Fruit fly (Drosophila melanogaster) whole organism, embryonic: ENCODE results near the gene CG43093.
A peak's percentile ranks its signal among the peaks of the same experiment; 100 is the strongest.

ENCODE experiments used
- Atf-2 ChIP-seq: fragments of 200-800 bp; sonication (Bioruptor generic); optimal IDR thresholded peaks from 2 replicates; lab custom pipeline; 2016; ENCODE audit warnings: missing biosample characterization, missing genetic modification characterization
- Atf3 ChIP-seq: fragments of 200-800 bp; sonication (Bioruptor generic); optimal IDR thresholded peaks from 3 replicates; lab custom pipeline; 2016; ENCODE audit warnings: missing biosample characterization, missing genetic modification characterization
- CG10274 ChIP-seq: fragments of 200-800 bp; sonication (Bioruptor generic); optimal IDR thresholded peaks from 3 replicates; lab custom pipeline; 2017; ENCODE audit warnings: missing biosample characterization, mild to moderate bottlenecking, missing genetic modification characterization
- CG10979 ChIP-seq: fragments of 200-800 bp; sonication (Bioruptor generic); optimal IDR thresholded peaks from 2 replicates; lab custom pipeline; 2018; ENCODE audit warnings: missing biosample characterization, mild to moderate bottlenecking, missing genetic modification characterization, moderate library complexity
- CG1233 ChIP-seq: fragments of 200-800 bp; sonication (Bioruptor generic); optimal IDR thresholded peaks from 4 replicates; lab custom pipeline; 2018; ENCODE audit warnings: missing biosample characterization, mild to moderate bottlenecking, missing genetic modification characterization
- CG13296 ChIP-seq: fragments of 200-800 bp; sonication (Bioruptor generic); optimal IDR thresholded peaks from 3 replicates; lab custom pipeline; 2018; ENCODE audit warnings: missing biosample characterization, mild to moderate bottlenecking, missing genetic modification characterization
- CG14860 ChIP-seq: fragments of 200-800 bp; sonication (Bioruptor generic); IDR thresholded peaks from 3 replicates; pipeline ENCODE4 v1.3.6; 2022; ENCODE audit warnings: missing biosample characterization, missing genetic modification characterization; ENCODE audit not compliant: partially characterized antibody
- CG14965 ChIP-seq: fragments of 200-800 bp; sonication (Bioruptor generic); optimal IDR thresholded peaks from 2 replicates; lab custom pipeline; 2016; ENCODE audit warnings: missing biosample characterization, missing genetic modification characterization, borderline replicate concordance
- CG17361 ChIP-seq: fragments of 200-800 bp; sonication (Bioruptor generic); IDR thresholded peaks from 3 replicates; pipeline ENCODE4 v1.3.6; 2022; ENCODE audit warnings: missing biosample characterization, missing genetic modification characterization
- CG18619 ChIP-seq: fragments of 200-800 bp; sonication (Bioruptor generic); optimal IDR thresholded peaks from 3 replicates; lab custom pipeline; 2017; ENCODE audit warnings: missing biosample characterization, mild to moderate bottlenecking, missing genetic modification characterization
- CG2889 ChIP-seq: fragments of 200-800 bp; sonication (Bioruptor generic); IDR thresholded peaks from 3 replicates; pipeline ENCODE4 v1.3.6; 2022; ENCODE audit warnings: missing biosample characterization, missing genetic modification characterization
- CG31224 ChIP-seq: fragments of 200-800 bp; sonication (Bioruptor generic); IDR thresholded peaks from 2 replicates; pipeline ENCODE4 v1.3.6; 2022; ENCODE audit warnings: missing biosample characterization, missing genetic modification characterization
- CG34376 ChIP-seq: fragments of 200-800 bp; sonication (Bioruptor generic); optimal IDR thresholded peaks from 2 replicates; lab custom pipeline; 2018; ENCODE audit warnings: missing biosample characterization, mild to moderate bottlenecking, missing genetic modification characterization
- CG6813 ChIP-seq: fragments of 200-800 bp; sonication (Bioruptor generic); optimal IDR thresholded peaks from 2 replicates; lab custom pipeline; 2017; ENCODE audit warnings: missing biosample characterization, missing genetic modification characterization, mild to moderate bottlenecking, moderate library complexity, missing genetic modification reagents
- CG7987 ChIP-seq: fragments of 200-800 bp; sonication (Bioruptor generic); optimal IDR thresholded peaks from 2 replicates; lab custom pipeline; 2018; ENCODE audit warnings: missing biosample characterization, mild to moderate bottlenecking, missing genetic modification characterization, moderate library complexity
- CG8281 ChIP-seq: fragments of 200-800 bp; sonication (Bioruptor generic); optimal IDR thresholded peaks from 2 replicates; lab custom pipeline; 2018; ENCODE audit warnings: missing biosample characterization, mild to moderate bottlenecking, missing genetic modification characterization, moderate library complexity
- Dip3 ChIP-seq: fragments of 200-800 bp; sonication (Bioruptor generic); optimal IDR thresholded peaks from 3 replicates; lab custom pipeline; 2016; ENCODE audit warnings: missing biosample characterization, missing genetic modification characterization
- Ets65A ChIP-seq: fragments of 200-800 bp; sonication (Bioruptor generic); peaks from one replicate; lab custom pipeline; 2016; ENCODE audit warnings: missing biosample characterization, missing genetic modification characterization
- Ets97D ChIP-seq: fragments of 200-800 bp; sonication (Bioruptor generic); optimal IDR thresholded peaks from 3 replicates; lab custom pipeline; 2016; ENCODE audit warnings: missing biosample characterization, missing genetic modification characterization
- Fer1 ChIP-seq: fragments of 200-800 bp; sonication (Bioruptor generic); optimal IDR thresholded peaks from 2 replicates; lab custom pipeline; 2017; ENCODE audit warnings: missing biosample characterization, mild to moderate bottlenecking, missing genetic modification characterization
- HLHmδ ChIP-seq: fragments of 200-800 bp; sonication (Bioruptor generic); optimal IDR thresholded peaks from 2 replicates; lab custom pipeline; 2018; ENCODE audit warnings: missing biosample characterization, mild to moderate bottlenecking, missing genetic modification characterization, moderate library complexity
- MTF-1 ChIP-seq: fragments of 200-800 bp; sonication (Bioruptor generic); optimal IDR thresholded peaks from 2 replicates; lab custom pipeline; 2018; ENCODE audit warnings: missing biosample characterization, mild to moderate bottlenecking, missing genetic modification characterization, borderline replicate concordance
- Pdp1 ChIP-seq, 2 experiments: fragments of 200-800 bp; sonication (Bioruptor generic); optimal IDR thresholded peaks; 3 replicates each; lab custom pipeline; 2016; ENCODE audit warnings: missing biosample characterization in 2 of 2, missing genetic modification characterization in 2 of 2, mild to moderate bottlenecking in 1 of 2, moderate library complexity in 1 of 2
- chinmo ChIP-seq: fragments of 200-800 bp; sonication (Bioruptor generic); IDR thresholded peaks from 4 replicates; pipeline ENCODE4 v1.3.6; 2022; ENCODE audit warnings: missing biosample characterization, missing genetic modification characterization; ENCODE audit not compliant: partially characterized antibody
- croc ChIP-seq: fragments of 200-800 bp; sonication (Bioruptor generic); conservative IDR thresholded peaks from 3 replicates; pipeline ENCODE4 v1.3.6; 2022; ENCODE audit warnings: missing biosample characterization, missing genetic modification characterization
- dmrt99B ChIP-seq: fragments of 200-800 bp; sonication (Bioruptor generic); optimal IDR thresholded peaks from 2 replicates; lab custom pipeline; 2018; ENCODE audit warnings: missing biosample characterization, mild to moderate bottlenecking, missing genetic modification characterization, moderate library complexity
- her ChIP-seq: fragments of 200-800 bp; sonication (Bioruptor generic); optimal IDR thresholded peaks from 2 replicates; lab custom pipeline; 2016; ENCODE audit warnings: missing biosample characterization, missing genetic modification characterization
- lov ChIP-seq, 2 experiments: fragments of 200-800 bp in 1 of 2; fragments of >200 bp in 1 of 2; sonication (Bioruptor generic) in 1 of 2; IDR thresholded peaks in 1 of 2; optimal IDR thresholded peaks in 1 of 2; 2 replicates in 1 of 2; 3 replicates in 1 of 2; pipeline versions ENCODE4 v1.3.6 to Lab custom; 2017 to 2022; ENCODE audit warnings: missing biosample characterization in 1 of 2, missing genetic modification characterization in 1 of 2
- oc ChIP-seq: fragments of 200-800 bp; sonication (Bioruptor generic); optimal IDR thresholded peaks from 2 replicates; lab custom pipeline; 2018; ENCODE audit warnings: missing biosample characterization, mild to moderate bottlenecking, missing genetic modification characterization, moderate library complexity
- onecut ChIP-seq: fragments of 200-800 bp; sonication (Bioruptor generic); IDR thresholded peaks from 2 replicates; pipeline ENCODE4 v1.3.6; 2022; ENCODE audit warnings: missing biosample characterization, missing genetic modification characterization
- pros ChIP-seq: fragments of 200-800 bp; sonication (Bioruptor generic); optimal IDR thresholded peaks from 3 replicates; lab custom pipeline; 2019; ENCODE audit warnings: missing biosample characterization, mild to moderate bottlenecking, missing genetic modification characterization, moderate library complexity
- run ChIP-seq: fragments of 200-800 bp; sonication (Bioruptor generic); optimal IDR thresholded peaks from 3 replicates; lab custom pipeline; 2018; ENCODE audit warnings: missing biosample characterization, mild to moderate bottlenecking, missing genetic modification characterization
- sens ChIP-seq: fragments of 200-800 bp; sonication (Bioruptor generic); peaks from one replicate; lab custom pipeline; 2016; ENCODE audit warnings: missing biosample characterization, missing genetic modification characterization
- so ChIP-seq: fragments of 200-800 bp; sonication (Bioruptor generic); IDR thresholded peaks from 3 replicates; pipeline ENCODE4 v1.3.6; 2022; ENCODE audit warnings: missing biosample characterization, missing genetic modification characterization
- sug ChIP-seq: fragments of 200-800 bp; optimal IDR thresholded peaks from 2 replicates; lab custom pipeline; 2019; ENCODE audit warnings: missing biosample characterization, mild to moderate bottlenecking, missing genetic modification characterization, moderate library complexity
- tap ChIP-seq: fragments of 200-800 bp; optimal IDR thresholded peaks from 3 replicates; lab custom pipeline; 2019; ENCODE audit warnings: missing biosample characterization, mild to moderate bottlenecking, missing genetic modification characterization, moderate library complexity
- tll ChIP-seq, 2 experiments: fragments of 200-800 bp in 1 of 2; fragments of >200 bp in 1 of 2; sonication (Bioruptor generic) in 1 of 2; optimal IDR thresholded peaks; 2 replicates each; lab custom pipeline; 2017 to 2019; ENCODE audit warnings: missing biosample characterization in 2 of 2, missing genetic modification characterization in 2 of 2, mild to moderate bottlenecking in 1 of 2, moderate library complexity in 1 of 2

The CG43093 gene

dm6 chr3R:22768633-22769032 is 1.5 kb downstream of the CG43093 start, which contains the start of gene CG43091:
Gene CG43091 (minus strand): TSS chr3R:22768733.
- peak; percentile 37 for TF ChIP-seq sens (GFP tag; lab: Kevin White, UChicago)
- TF ChIP-seq CG7987 (GFP tag; lab: Kevin White, UChicago): no peak

- peak; percentile 38 for TF ChIP-seq sens (GFP tag; lab: Kevin White, UChicago)
- no peak for TF ChIP-seq Atf-2 (GFP tag; lab: Kevin White, UChicago)
- TF ChIP-seq tll (GFP tag; optimal IDR thresholded peaks at IDR 0.05; lab: Kevin White, UChicago): no peak
- no peak for TF ChIP-seq CG10274 (GFP tag; lab: Kevin White, UChicago)
Observed at dm6 chr3R:22767599-22767998, 2.5 kb downstream of the CG43093 start, which contains the start of gene CG13841. Gene CG13841 (minus strand): TSS chr3R:22767699.

DNA sequence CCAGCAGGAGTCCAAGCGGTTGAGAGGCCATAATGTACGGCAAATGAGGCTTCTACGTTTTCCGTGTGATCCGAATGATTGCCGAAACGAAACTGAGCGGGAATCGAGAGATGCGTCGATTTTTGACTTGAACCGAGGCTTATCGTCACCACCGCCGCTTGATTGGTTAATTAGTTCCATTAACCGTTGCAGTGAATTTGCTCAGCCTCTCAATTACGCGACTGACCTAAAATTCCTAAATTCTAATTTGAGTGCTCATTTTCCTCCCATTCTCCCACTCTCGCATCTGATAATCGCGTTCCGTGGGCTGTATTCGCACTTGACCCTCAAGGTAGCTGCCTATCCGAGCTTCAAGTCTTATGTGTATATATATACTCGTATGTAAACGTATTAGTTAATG is 4.0 kb downstream of the CG43093 start, which contains the start of gene Nepl15:
Nepl15 (minus strand) TSS at position 101 of the 400 bp plus-strand sequence.
- no peak for TF ChIP-seq CG18619
- TF ChIP-seq Ets65A: peak; percentile 23
- TF ChIP-seq lov (optimal IDR thresholded peaks at IDR 0.05; lab: Kevin White, UChicago): no peak
- no peak for TF ChIP-seq lov (GFP tag; IDR thresholded peaks at IDR 0.05; lab: Robert Waterston, UW)
- TF ChIP-seq her: no peak
- no peak for TF ChIP-seq CG10979
- TF ChIP-seq, all 482 proteins: peak for 1

- TF ChIP-seq pros (GFP tag; lab: Kevin White, UChicago): no peak
- TF ChIP-seq CG34376 (GFP tag; lab: Kevin White, UChicago): peak; percentile 46
- TF ChIP-seq run (tag; lab: Kevin White, UChicago): no peak
- no peak for TF ChIP-seq CG14860 (GFP tag; lab: Robert Waterston, UW)
- TF ChIP-seq croc (GFP tag; lab: Robert Waterston, UW): no peak
Observed at dm6 chr3R:22763587-22763986, 6.5 kb downstream of the CG43093 start, which contains the start of gene Nepl14. Gene Nepl14 (minus strand): TSS chr3R:22763711.

dm6 chr3R:22760988-22761387 is 9.1 kb downstream of the CG43093 start, which contains the start of gene Nepl13:
Gene Nepl13 (minus strand): TSS chr3R:22761076.
- TF ChIP-seq CG34376 (GFP tag; lab: Kevin White, UChicago): peak; percentile 52
- TF ChIP-seq Atf3 (GFP tag; lab: Kevin White, UChicago): no peak
- TF ChIP-seq CG31224 (GFP tag; lab: Robert Waterston, UW): no peak
- TF ChIP-seq sug (tag; lab: Kevin White, UChicago): peak; percentile 0

dm6 chr3R:22757117-22757516 is 13.0 kb downstream of the CG43093 start:
- TF ChIP-seq Pdp1 (GFP tag; optimal IDR thresholded peaks at IDR 0.05; lab: Kevin White, UChicago) (peak in 1 of 2 experiments; percentile 78), sens (GFP tag; lab: Kevin White, UChicago) (peak; percentile 26), oc (tag; lab: Kevin White, UChicago) (peak; percentile 77), Ets97D (no peak), CG10979 (no peak)

DNA sequence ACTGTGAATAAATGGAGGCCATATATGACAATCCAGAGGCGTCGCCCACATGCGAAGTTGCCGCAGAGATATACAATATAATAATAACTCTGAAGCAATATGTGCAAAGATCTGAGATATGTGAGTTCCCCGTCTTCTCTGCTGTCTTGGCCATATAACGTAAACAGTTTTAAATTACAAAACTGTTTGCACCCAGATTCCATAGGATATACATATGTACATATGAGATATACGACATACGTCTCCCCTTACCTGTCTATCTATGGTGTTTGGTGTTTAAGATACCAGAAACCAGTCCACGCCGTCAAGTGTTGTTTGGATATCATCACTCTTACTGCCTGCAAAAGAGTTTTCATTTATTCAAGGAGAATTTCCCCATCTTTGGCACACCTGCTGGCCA is 13.8 kb downstream of the CG43093 start:
- peak; percentile 18 for TF ChIP-seq dmrt99B (tag; lab: Kevin White, UChicago)
- peak; percentile 9 for TF ChIP-seq tap (tag; lab: Kevin White, UChicago)
- TF ChIP-seq onecut (GFP tag; lab: Robert Waterston, UW): peak; percentile 5; the same call in 1 of the 2 replicates
- no peak for TF ChIP-seq HLHmδ (GFP tag; lab: Kevin White, UChicago)
- TF ChIP-seq CG1233 (GFP tag; lab: Kevin White, UChicago): peak; percentile 6
- TF ChIP-seq CG13296: peak; percentile 25
- TF ChIP-seq CG17361 (GFP tag; lab: Robert Waterston, UW): no peak
- no peak for TF ChIP-seq CG14965 (GFP tag; lab: Kevin White, UChicago)
- peak; percentile 4 for TF ChIP-seq MTF-1 (GFP tag; lab: Kevin White, UChicago)
- TF ChIP-seq CG8281: peak; percentile 6
- peak; percentile 3 for TF ChIP-seq Fer1
- TF ChIP-seq CG6813 (GFP tag; lab: Kevin White, UChicago): peak; percentile 43
- no peak for TF ChIP-seq Dip3 (GFP tag; lab: Kevin White, UChicago)
- 0 out of 4 replicates have a peak, but pooled peaks have one; percentile 49 for TF ChIP-seq chinmo (GFP tag; lab: Robert Waterston, UW)
- no peak for TF ChIP-seq CG2889 (GFP tag; lab: Robert Waterston, UW)
- TF ChIP-seq so (GFP tag; lab: Robert Waterston, UW): peak; percentile 63; the same call in 1 of the 3 replicates
- no peak for TF ChIP-seq sug (tag; lab: Kevin White, UChicago)
